Fruit fly (Drosophila melanogaster) whole organism, pupa: ENCODE results near the gene Mtl.

Source experiments
- CG13204 ChIP-seq: fragments of 200-800 bp; sonication (Bioruptor generic); optimal IDR thresholded peaks from 2 replicates; lab custom pipeline; 2018; ENCODE audit warnings: missing biosample characterization, mild to moderate bottlenecking, missing genetic modification characterization, moderate library complexity
- CG14655 ChIP-seq: fragments of 200-800 bp; sonication (Bioruptor generic); optimal IDR thresholded peaks from 3 replicates; lab custom pipeline; 2017; ENCODE audit warnings: mild to moderate bottlenecking, missing biosample characterization, missing genetic modification reagents, missing genetic modification characterization
- CG32121 ChIP-seq: fragments of 200-800 bp; sonication (Bioruptor generic); IDR thresholded peaks from 2 replicates; pipeline ENCODE4 v1.3.6; 2022; ENCODE audit warnings: missing biosample characterization, missing genetic modification characterization
- CG8159 ChIP-seq: fragments of 200-800 bp; sonication (Bioruptor generic); optimal IDR thresholded peaks from 3 replicates; lab custom pipeline; 2018; ENCODE audit warnings: missing biosample characterization, mild to moderate bottlenecking, missing genetic modification characterization, moderate library complexity
- CG8301 ChIP-seq: fragments of 200-800 bp; sonication (Bioruptor generic); optimal IDR thresholded peaks from 2 replicates; lab custom pipeline; 2018; ENCODE audit warnings: missing biosample characterization, mild to moderate bottlenecking, missing genetic modification characterization
- CG9948 ChIP-seq: fragments of 200-800 bp; sonication (Bioruptor generic); optimal IDR thresholded peaks from 2 replicates; lab custom pipeline; 2018; ENCODE audit warnings: missing biosample characterization, mild to moderate bottlenecking, missing genetic modification characterization, moderate library complexity
- D1 ChIP-seq: fragments of 200-800 bp; sonication (Bioruptor generic); optimal IDR thresholded peaks from 2 replicates; lab custom pipeline; 2018; ENCODE audit warnings: missing biosample characterization, mild to moderate bottlenecking, missing genetic modification characterization, moderate library complexity
- Ets98B ChIP-seq: fragments of 200-800 bp; sonication (Bioruptor generic); IDR thresholded peaks from 2 replicates; pipeline ENCODE4 v1.3.6; 2022; ENCODE audit warnings: missing biosample characterization, missing genetic modification characterization
- Pif1B ChIP-seq: fragments of 200-800 bp; sonication (Bioruptor generic); optimal IDR thresholded peaks from 3 replicates; lab custom pipeline; 2016; ENCODE audit warnings: missing biosample characterization, missing genetic modification characterization
- gl ChIP-seq: fragments of 200-800 bp; sonication (Bioruptor generic); optimal IDR thresholded peaks from 2 replicates; lab custom pipeline; 2018; ENCODE audit warnings: missing biosample characterization, mild to moderate bottlenecking, missing genetic modification characterization
- rn ChIP-seq: fragments of 200-800 bp; sonication (Bioruptor generic); IDR thresholded peaks from 2 replicates; pipeline ENCODE4 v1.3.6; 2022; ENCODE audit warnings: missing biosample characterization, missing genetic modification characterization

DNA sequence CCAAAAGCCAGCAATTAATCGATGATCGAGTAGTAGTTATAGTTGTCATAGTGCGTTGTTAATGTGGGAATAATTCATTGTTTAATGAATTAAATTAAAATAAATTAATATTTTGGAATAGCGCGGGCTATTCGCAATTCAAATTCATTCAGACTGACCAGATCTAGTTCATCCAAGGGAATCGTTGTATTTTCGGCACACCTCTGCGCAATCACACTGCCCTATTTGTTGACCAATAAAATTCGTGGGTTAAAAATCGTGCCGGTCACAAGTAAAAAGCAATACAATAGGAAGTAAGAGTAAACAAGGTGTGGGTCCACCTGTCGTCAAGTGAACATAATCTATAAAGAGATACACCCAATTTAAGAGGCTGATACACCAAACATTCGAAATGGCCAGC lies 42.8 kb downstream of the Mtl start, which contains the start of gene CG12883:
- no peak for TF ChIP-seq gl (tag; lab: Kevin White, UChicago)
- no peak for TF ChIP-seq CG14655 (GFP tag; lab: Kevin White, UChicago)
- no peak for TF ChIP-seq CG13204
- TF ChIP-seq CG32121 (GFP tag; lab: Robert Waterston, UW): no peak
- no peak for TF ChIP-seq Ets98B (GFP tag; lab: Robert Waterston, UW)
- TF ChIP-seq CG8301 (tag; lab: Kevin White, UChicago): no peak
- no peak for TF ChIP-seq Pif1B
- no peak for TF ChIP-seq CG9948
- TF ChIP-seq CG8159 (tag; lab: Kevin White, UChicago): no peak
- no peak for TF ChIP-seq rn
- no peak for TF ChIP-seq D1 (tag; lab: Kevin White, UChicago)
